Fruit fly (Drosophila melanogaster): Measurements from ENCODE around the gene Mct1.

DNA sequence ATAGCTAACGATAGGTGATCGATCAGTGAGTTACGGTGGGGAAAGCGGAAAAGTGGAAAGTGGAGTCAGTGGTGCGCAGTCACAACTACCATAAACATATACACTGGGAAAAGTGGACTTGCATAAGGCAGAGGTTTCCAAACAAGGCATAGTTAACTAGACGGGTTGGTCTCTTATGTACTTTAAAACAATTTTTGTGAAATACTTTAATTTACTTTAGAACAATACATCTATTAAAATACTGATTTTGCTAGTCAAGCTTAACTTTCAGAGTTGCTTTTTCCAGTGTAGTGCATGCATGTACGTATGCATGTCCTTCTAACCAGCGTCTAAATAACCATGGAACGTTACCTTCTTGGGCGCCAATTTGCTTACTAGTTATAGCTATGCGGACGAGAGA is 30.9 kb downstream of the Mct1 start:
- peak; percentile 57 for TF ChIP-seq CG8301 (tag; optimal IDR thresholded peaks at IDR 0.05)
- TF ChIP-seq Pif1B (GFP tag; optimal IDR thresholded peaks at IDR 0.05), result no peak
- peak; percentile 13 for TF ChIP-seq CG8159 (tag; optimal IDR thresholded peaks at IDR 0.05)
- no peak for TF ChIP-seq Snoo (tag; optimal IDR thresholded peaks at IDR 0.05)
- no peak for TF ChIP-seq CG32121 (GFP tag; IDR thresholded peaks at IDR 0.05)
